Fruit fly (Drosophila melanogaster): ENCODE measurements around the gene CG3040.

CG3040 gene

dm6 chrX:6996965-6997652, 23.9 kb upstream of the CG3040 start:
- TF ChIP-seq noc (tag; optimal IDR thresholded peaks at IDR 0.05): no peak

dm6 chrX:6996130-6996529, 22.9 kb upstream of the CG3040 start:
- TF ChIP-seq noc (tag; optimal IDR thresholded peaks at IDR 0.05): no peak

- no peak for TF ChIP-seq noc (tag; optimal IDR thresholded peaks at IDR 0.05)
Measured at dm6 chrX:6995258-6995657, 22.1 kb upstream of the CG3040 start.

dm6 chrX:6994473-6995179, 21.4 kb upstream of the CG3040 start:
- no peak for TF ChIP-seq noc (tag; optimal IDR thresholded peaks at IDR 0.05)

- TF ChIP-seq noc (tag; optimal IDR thresholded peaks at IDR 0.05): peak; percentile 75
Measured at dm6 chrX:6993753-6994152, 20.6 kb upstream of the CG3040 start.

dm6 chrX:6993350-6993749, 20.2 kb upstream of the CG3040 start, which contains the start of gene Inx7:
Gene Inx7, minus strand, starts transcription at chrX:6993612.
- no peak for TF ChIP-seq noc (tag; optimal IDR thresholded peaks at IDR 0.05)

dm6 chrX:6991286-6991685, 18.1 kb upstream of the CG3040 start, which contains the start of gene ogre:
Gene ogre, minus strand, starts transcription at chrX:6991318.
- TF ChIP-seq noc (tag; optimal IDR thresholded peaks at IDR 0.05): no peak

dm6 chrX:6990105-6990504, 16.9 kb upstream of the CG3040 start:
- peak; percentile 38 for TF ChIP-seq noc (tag; optimal IDR thresholded peaks at IDR 0.05)

- no peak for TF ChIP-seq noc (tag; optimal IDR thresholded peaks at IDR 0.05)
Measured at dm6 chrX:6988632-6989338, 15.6 kb upstream of the CG3040 start.

- TF ChIP-seq noc (tag; optimal IDR thresholded peaks at IDR 0.05): peak; percentile 14
Measured at dm6 chrX:6988082-6988481, 14.9 kb upstream of the CG3040 start.

- no peak for TF ChIP-seq noc (tag; optimal IDR thresholded peaks at IDR 0.05)
Measured at dm6 chrX:6987091-6987490, 13.9 kb upstream of the CG3040 start.

- TF ChIP-seq noc (tag; optimal IDR thresholded peaks at IDR 0.05): no peak
Measured at dm6 chrX:6985980-6986827, 13.0 kb upstream of the CG3040 start, which contains the start of gene bou. Gene bou, plus strand, starts transcription at chrX:6986486.

- peak; percentile 88 for TF ChIP-seq noc (tag; optimal IDR thresholded peaks at IDR 0.05)
Measured at dm6 chrX:6985182-6985851, 12.1 kb upstream of the CG3040 start.

dm6 chrX:6983500-6984320, 10.5 kb upstream of the CG3040 start:
- no peak for TF ChIP-seq noc (tag; optimal IDR thresholded peaks at IDR 0.05)
